Worm (Caenorhabditis elegans): ENCODE data around the gene set-13.

Gene set-13

DNA sequence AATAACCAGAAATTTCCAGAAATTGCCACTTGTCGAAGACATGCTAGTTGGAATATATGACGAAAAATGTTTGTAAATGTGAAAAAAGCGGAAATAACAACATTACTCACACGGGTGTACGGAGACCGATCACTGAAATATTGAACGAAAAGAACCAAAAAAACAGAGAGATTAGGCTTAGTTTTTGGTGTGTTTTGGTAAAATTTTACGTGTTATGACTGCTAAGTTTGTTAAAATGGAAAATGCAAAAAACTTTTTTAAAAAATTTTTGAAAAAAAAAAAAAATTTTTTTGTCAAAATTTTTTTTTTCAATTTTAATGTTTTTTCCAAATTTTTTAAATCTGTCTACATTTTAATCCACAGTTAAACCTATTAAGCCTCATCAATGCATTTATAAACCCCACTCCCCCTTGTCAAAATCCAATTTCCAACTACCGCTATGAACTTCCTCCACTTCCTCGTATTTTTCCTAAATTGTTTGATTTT lies 5.7 kb downstream of the set-13 start, which contains the start of the genes fut-4 and K12H6.10:
fut-4 (minus strand) TSS at position 101 of the 486 bp plus-strand sequence.
K12H6.10 (plus strand) TSS at position 436 of the 486 bp plus-strand sequence.
- TF ChIP-seq ztf-4 (tag; optimal IDR thresholded peaks at IDR 0.05) (no peak), elt-1 (tag; optimal IDR thresholded peaks at IDR 0.05) (no peak), nhr-43 (tag; optimal IDR thresholded peaks at IDR 0.05; ENCODE audit: poor library complexity, severe bottlenecking) (no peak), ztf-11 (tag; optimal IDR thresholded peaks at IDR 0.05) (no peak), nhr-12 (tag; optimal IDR thresholded peaks at IDR 0.05) (no peak), ceh-16 (tag; optimal IDR thresholded peaks at IDR 0.05) (no peak), tbx-2 (tag; optimal IDR thresholded peaks at IDR 0.05) (no peak), nhr-11 (tag; optimal IDR thresholded peaks at IDR 0.05) (no peak), eor-1 (tag; optimal IDR thresholded peaks at IDR 0.05) (no peak), lin-15B (tag; optimal IDR thresholded peaks at IDR 0.05) (no peak), zag-1 (tag; optimal IDR thresholded peaks at IDR 0.05) (no peak), nhr-77 (tag; optimal IDR thresholded peaks at IDR 0.05) (no peak), lsy-12 (tag; optimal IDR thresholded peaks at IDR 0.05) (no peak), nhr-25 (tag; optimal IDR thresholded peaks at IDR 0.05) (no peak), R02D3.7 (tag; optimal IDR thresholded peaks at IDR 0.05) (no peak), fkh-2 (tag; optimal IDR thresholded peaks at IDR 0.05) (no peak), snpc-4 (tag; optimal IDR thresholded peaks at IDR 0.05) (no peak)

DNA sequence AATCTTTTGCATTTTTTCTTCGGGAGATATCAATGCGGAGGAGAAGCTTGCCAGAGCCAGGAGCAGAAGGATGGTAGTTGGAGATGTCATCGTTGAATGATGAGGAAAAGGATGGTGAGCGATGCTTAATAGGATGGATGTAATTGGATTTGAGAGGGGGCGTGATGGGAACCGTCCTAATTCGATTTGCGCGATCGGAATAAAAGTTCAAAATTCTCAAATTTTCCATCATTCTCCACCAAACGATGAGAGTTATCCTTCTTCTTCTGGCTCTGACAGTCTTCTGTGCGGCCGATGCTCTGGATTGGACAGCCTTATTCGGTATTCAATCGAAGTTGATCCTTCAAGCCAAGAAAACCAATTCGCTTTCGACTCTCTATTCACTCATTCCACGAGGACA lies 7.4 kb downstream of the set-13 start, which contains the start of the genes K12H6.4 and K12H6.9:
K12H6.4 (minus strand) TSS at position 101 of the 400 bp plus-strand sequence.
K12H6.9 (plus strand) TSS at position 236 of the 400 bp plus-strand sequence.
- TF ChIP-seq jun-1 (tag; optimal IDR thresholded peaks at IDR 0.05) (no peak), ceh-9 (tag; optimal IDR thresholded peaks at IDR 0.05) (no peak), unc-39 (tag; optimal IDR thresholded peaks at IDR 0.05) (no peak), nhr-43 (tag; optimal IDR thresholded peaks at IDR 0.05; ENCODE audit: poor library complexity, severe bottlenecking) (no peak), lin-39 (tag; optimal IDR thresholded peaks at IDR 0.05) (no peak), hmg-11 (tag; optimal IDR thresholded peaks at IDR 0.05) (no peak), nhr-28 (tag; optimal IDR thresholded peaks at IDR 0.05) (no peak)

DNA sequence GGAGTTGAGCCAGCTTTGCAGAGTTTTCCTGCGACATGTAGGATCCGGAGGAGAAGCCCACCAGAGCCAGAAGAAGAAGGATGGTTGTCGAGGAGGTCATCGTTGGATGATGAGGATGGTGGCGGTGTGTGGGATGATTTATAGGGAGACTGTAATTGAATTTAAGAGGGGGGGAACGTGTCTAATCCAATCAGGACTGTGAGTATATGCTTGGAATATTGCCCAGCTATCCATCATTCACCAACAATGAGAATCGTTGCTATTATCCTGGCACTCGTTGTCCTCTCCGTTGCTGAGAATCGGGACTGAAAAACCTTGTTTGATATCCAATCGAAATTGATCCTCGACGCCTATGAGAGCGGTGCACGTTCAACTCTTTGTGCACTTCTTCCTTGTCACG lies 9.3 kb downstream of the set-13 start, which contains the start of gene K12H6.5:
K12H6.5 (minus strand) TSS at position 101 of the 400 bp plus-strand sequence.
- TF ChIP-seq elt-3 (tag; optimal IDR thresholded peaks at IDR 0.05) (no peak), elt-1 (tag; optimal IDR thresholded peaks at IDR 0.05) (no peak), tbx-2 (tag; optimal IDR thresholded peaks at IDR 0.05) (no peak), nhr-76 (tag; optimal IDR thresholded peaks at IDR 0.05) (no peak), jun-1 (tag; optimal IDR thresholded peaks at IDR 0.05) (no peak), ztf-4 (tag; optimal IDR thresholded peaks at IDR 0.05) (no peak), pha-4 (tag; optimal IDR thresholded peaks at IDR 0.05) (no peak), mml-1 (tag; optimal IDR thresholded peaks at IDR 0.05) (no peak), elt-2 (tag; optimal IDR thresholded peaks at IDR 0.05) (no peak), nhr-43 (tag; optimal IDR thresholded peaks at IDR 0.05; ENCODE audit: poor library complexity, severe bottlenecking) (no peak), egl-27 (tag; optimal IDR thresholded peaks at IDR 0.05) (no peak), hmg-11 (tag; optimal IDR thresholded peaks at IDR 0.05) (no peak)

DNA sequence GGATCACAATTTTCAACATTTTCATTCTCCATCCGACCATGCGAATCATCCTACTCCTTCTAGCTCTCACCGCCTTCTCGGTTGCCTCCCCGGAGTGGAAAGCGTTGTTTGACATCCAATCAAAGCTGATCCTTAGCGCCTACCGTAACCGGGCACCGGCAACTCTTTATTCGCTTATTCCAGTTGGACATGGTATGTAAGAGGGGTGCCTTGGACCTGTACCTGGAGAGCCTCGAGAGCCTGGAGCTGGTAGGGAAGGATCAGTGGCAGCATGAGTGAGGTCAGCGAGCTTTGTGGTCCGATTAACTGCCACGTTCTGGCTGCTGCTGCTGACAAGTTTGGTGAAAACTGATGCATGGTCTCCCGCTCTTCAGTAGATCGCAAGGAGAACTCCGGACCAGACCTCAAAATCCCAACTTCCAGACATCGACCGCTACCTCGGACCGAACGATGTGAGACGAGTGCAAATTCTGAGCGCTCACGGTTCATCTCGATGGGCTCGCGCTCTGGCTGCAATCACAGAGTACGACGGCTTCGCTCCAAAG lies 11.2 kb downstream of the set-13 start, which contains the start of gene K12H6.8:
K12H6.8 (plus strand) TSS at position 38 of the 545 bp plus-strand sequence.
- TF ChIP-seq egl-5 (tag; optimal IDR thresholded peaks at IDR 0.05) = no peak
- TF ChIP-seq ztf-11 (tag; optimal IDR thresholded peaks at IDR 0.05) = no peak
- no peak for TF ChIP-seq snpc-4 (tag; optimal IDR thresholded peaks at IDR 0.05)
- no peak for TF ChIP-seq nhr-77 (tag; optimal IDR thresholded peaks at IDR 0.05)
- no peak for TF ChIP-seq jun-1 (tag; optimal IDR thresholded peaks at IDR 0.05)

DNA sequence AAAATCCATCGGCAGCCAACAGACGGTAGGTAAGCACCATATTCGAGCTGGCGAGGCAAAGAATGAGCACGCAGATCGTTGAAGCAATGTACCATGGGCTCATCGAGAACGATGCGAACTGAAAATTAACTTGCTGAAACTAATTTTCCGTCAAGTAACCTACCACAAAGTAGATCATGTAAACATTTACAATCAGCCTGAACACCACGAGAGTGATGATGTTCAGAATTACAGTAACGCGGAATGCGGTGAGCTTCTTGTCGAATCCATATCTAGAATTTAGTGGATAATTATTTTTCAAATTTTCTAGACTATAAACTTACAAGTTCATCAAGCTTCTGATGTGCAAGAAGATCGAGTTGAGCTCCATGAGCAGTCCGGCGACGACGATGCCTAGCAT lies 12.7 kb downstream of the set-13 start:
- TF ChIP-seq nhr-28 (tag; optimal IDR thresholded peaks at IDR 0.05) (no peak), nhr-77 (tag; optimal IDR thresholded peaks at IDR 0.05) (no peak), unc-39 (tag; optimal IDR thresholded peaks at IDR 0.05) (no peak), pha-4 (tag; optimal IDR thresholded peaks at IDR 0.05) (no peak), hmg-11 (tag; optimal IDR thresholded peaks at IDR 0.05) (no peak), R02D3.7 (tag; optimal IDR thresholded peaks at IDR 0.05) (no peak), fos-1 (tag; optimal IDR thresholded peaks at IDR 0.05) (no peak), lin-15B (tag; optimal IDR thresholded peaks at IDR 0.05) (no peak), elt-1 (tag; optimal IDR thresholded peaks at IDR 0.05) (no peak)
